Fruit fly (Drosophila melanogaster) whole organism, embryonic: Measurements from ENCODE around the gene CG11975.

Experiments used
- ATbp ChIP-seq: fragments of 200-800 bp; sonication (Bioruptor generic); optimal IDR thresholded peaks from 2 replicates; lab custom pipeline; 2017; ENCODE audit warnings: missing biosample characterization, mild to moderate bottlenecking, missing genetic modification characterization, missing genetic modification reagents
- CG10209 ChIP-seq: fragments of 200-800 bp; sonication (Bioruptor generic); optimal IDR thresholded peaks from 3 replicates; lab custom pipeline; 2017; ENCODE audit warnings: missing biosample characterization, mild to moderate bottlenecking, missing genetic modification characterization, missing genetic modification reagents
- CG12659 ChIP-seq: fragments of 200-800 bp; sonication (Bioruptor generic); optimal IDR thresholded peaks from 3 replicates; lab custom pipeline; 2017; ENCODE audit warnings: mild to moderate bottlenecking, missing biosample characterization, missing genetic modification reagents, missing genetic modification characterization
- CG12769 ChIP-seq: fragments of 200-800 bp; sonication (Bioruptor generic); optimal IDR thresholded peaks from 2 replicates; lab custom pipeline; 2019; ENCODE audit warnings: missing biosample characterization, mild to moderate bottlenecking, missing genetic modification characterization, moderate library complexity
- CG13296 ChIP-seq: fragments of 200-800 bp; sonication (Bioruptor generic); optimal IDR thresholded peaks from 3 replicates; lab custom pipeline; 2018; ENCODE audit warnings: missing biosample characterization, mild to moderate bottlenecking, missing genetic modification characterization
- CG13624 ChIP-seq: fragments of 200-800 bp; sonication (Bioruptor generic); optimal IDR thresholded peaks from 2 replicates; lab custom pipeline; 2016; ENCODE audit warnings: missing biosample characterization, missing genetic modification characterization
- CG14710 ChIP-seq: fragments of 200-800 bp; sonication (Bioruptor generic); optimal IDR thresholded peaks from 3 replicates; lab custom pipeline; 2019; ENCODE audit warnings: missing biosample characterization, mild to moderate bottlenecking, missing genetic modification characterization, moderate library complexity
- CG15601 ChIP-seq: fragments of 200-800 bp; sonication (Bioruptor generic); optimal IDR thresholded peaks from 3 replicates; lab custom pipeline; 2019; ENCODE audit warnings: missing biosample characterization, mild to moderate bottlenecking, missing genetic modification characterization, moderate library complexity
- CG15696 ChIP-seq: fragments of 200-800 bp; sonication (Bioruptor generic); optimal IDR thresholded peaks from 2 replicates; lab custom pipeline; 2019; ENCODE audit warnings: missing biosample characterization, mild to moderate bottlenecking, missing genetic modification characterization, moderate library complexity
- CG31224 ChIP-seq: fragments of 200-800 bp; sonication (Bioruptor generic); IDR thresholded peaks from 2 replicates; pipeline ENCODE4 v1.3.6; 2022; ENCODE audit warnings: missing biosample characterization, missing genetic modification characterization
- CG31441 ChIP-seq: fragments of 200-800 bp; sonication (Bioruptor generic); IDR thresholded peaks from 2 replicates; pipeline ENCODE4 v1.3.6; 2022; ENCODE audit warnings: missing biosample characterization, missing genetic modification characterization
- CG8290 ChIP-seq, 3 experiments: fragments of 200-800 bp; sonication (Bioruptor generic); optimal IDR thresholded peaks; 2 replicates each; lab custom pipeline; 2016 to 2019; ENCODE audit warnings: missing biosample characterization in 3 of 3, missing genetic modification characterization in 3 of 3, mild to moderate bottlenecking in 2 of 3, moderate library complexity in 1 of 3
- CG9876 ChIP-seq: fragments of 200-800 bp; sonication (Bioruptor generic); optimal IDR thresholded peaks from 2 replicates; lab custom pipeline; 2016; ENCODE audit warnings: missing biosample characterization, missing genetic modification characterization
- CTCF ChIP-seq: fragments of 200-800 bp; sonication (Bioruptor generic); optimal IDR thresholded peaks from 2 replicates; lab custom pipeline; 2017; ENCODE audit warnings: missing biosample characterization, mild to moderate bottlenecking, missing genetic modification characterization, moderate library complexity
- Camta ChIP-seq: fragments of 200-800 bp; sonication (Bioruptor generic); optimal IDR thresholded peaks from 2 replicates; lab custom pipeline; 2016; ENCODE audit warnings: missing biosample characterization, missing genetic modification characterization
- D ChIP-seq, 2 experiments: fragments of 200-800 bp in 1 of 2; fragments of >200 bp in 1 of 2; sonication (Bioruptor generic) in 1 of 2; optimal IDR thresholded peaks; 2 replicates in 1 of 2; 3 replicates in 1 of 2; lab custom pipeline; 2017; ENCODE audit warnings: mild to moderate bottlenecking in 1 of 2, missing biosample characterization in 1 of 2, missing genetic modification characterization in 1 of 2, missing genetic modification reagents in 1 of 2
- Dek ChIP-seq: fragments of 200-800 bp; sonication (Bioruptor generic); optimal IDR thresholded peaks from 3 replicates; lab custom pipeline; 2019; ENCODE audit warnings: missing biosample characterization, mild to moderate bottlenecking, missing genetic modification characterization, moderate library complexity
- Dip2 ChIP-seq: fragments of 200-800 bp; sonication (Bioruptor generic); IDR thresholded peaks from 2 replicates; pipeline ENCODE4 v1.3.6; 2022; ENCODE audit warnings: missing biosample characterization, missing genetic modification characterization
- Eip74EF ChIP-seq, 2 experiments: fragments of 200-800 bp in 1 of 2; fragments of >200 bp in 1 of 2; sonication (Bioruptor generic) in 1 of 2; optimal IDR thresholded peaks; 2 replicates each; lab custom pipeline; 2017 to 2019; ENCODE audit warnings: missing biosample characterization in 2 of 2, missing genetic modification characterization in 2 of 2, mild to moderate bottlenecking in 1 of 2, moderate library complexity in 1 of 2
- Fer1 ChIP-seq: fragments of 200-800 bp; sonication (Bioruptor generic); optimal IDR thresholded peaks from 2 replicates; lab custom pipeline; 2017; ENCODE audit warnings: missing biosample characterization, mild to moderate bottlenecking, missing genetic modification characterization
- H15 ChIP-seq: fragments of 200-800 bp; sonication (Bioruptor generic); IDR thresholded peaks from 3 replicates; pipeline ENCODE4 v1.3.6; 2022; ENCODE audit warnings: missing biosample characterization, missing genetic modification characterization
- H2.0 ChIP-seq: fragments of 200-800 bp; sonication (Bioruptor generic); IDR thresholded peaks from 2 replicates; pipeline ENCODE4 v1.3.6; 2022; ENCODE audit warnings: missing biosample characterization, missing genetic modification characterization
- Kr ChIP-seq: fragments of 200-800 bp; sonication (Bioruptor generic); optimal IDR thresholded peaks from 2 replicates; lab custom pipeline; 2017; ENCODE audit warnings: missing biosample characterization, mild to moderate bottlenecking, missing genetic modification characterization
- MTF-1 ChIP-seq: fragments of 200-800 bp; sonication (Bioruptor generic); optimal IDR thresholded peaks from 2 replicates; lab custom pipeline; 2018; ENCODE audit warnings: missing biosample characterization, mild to moderate bottlenecking, missing genetic modification characterization, borderline replicate concordance
- Mad ChIP-seq: fragments of 200-800 bp; sonication (Bioruptor generic); optimal IDR thresholded peaks from 2 replicates; lab custom pipeline; 2016; ENCODE audit warnings: missing biosample characterization, missing genetic modification characterization
- Meics ChIP-seq: fragments of 200-800 bp; sonication (Bioruptor generic); optimal IDR thresholded peaks from 2 replicates; lab custom pipeline; 2017; ENCODE audit warnings: missing biosample characterization, mild to moderate bottlenecking, missing genetic modification characterization
- Mrtf ChIP-seq: fragments of 200-800 bp; sonication (Bioruptor generic); IDR thresholded peaks from 3 replicates; pipeline ENCODE4 v1.3.6; 2022; ENCODE audit warnings: missing biosample characterization, missing genetic modification characterization
- Oli ChIP-seq: fragments of 200-800 bp; sonication (Bioruptor generic); optimal IDR thresholded peaks from 2 replicates; lab custom pipeline; 2018; ENCODE audit warnings: missing biosample characterization, mild to moderate bottlenecking, missing genetic modification characterization, moderate library complexity
- Poxn ChIP-seq: fragments of 200-800 bp; sonication (Bioruptor generic); IDR thresholded peaks from 2 replicates; pipeline ENCODE4 v1.3.6; 2022; ENCODE audit warnings: missing biosample characterization, missing genetic modification characterization
- Ptx1 ChIP-seq: fragments of 200-800 bp; sonication (Bioruptor generic); IDR thresholded peaks from 2 replicates; pipeline ENCODE4 v1.3.6; 2022; ENCODE audit warnings: missing biosample characterization, missing genetic modification characterization
- TFAM ChIP-seq: fragments of 200-800 bp; sonication (Bioruptor generic); optimal IDR thresholded peaks from 2 replicates; lab custom pipeline; 2017; ENCODE audit warnings: missing biosample characterization, missing genetic modification characterization, inconsistent platforms
- amos ChIP-seq: fragments of 200-800 bp; sonication (Bioruptor generic); IDR thresholded peaks from 2 replicates; pipeline ENCODE4 v1.3.6; 2022; ENCODE audit warnings: missing biosample characterization, missing genetic modification characterization; ENCODE audit not compliant: partially characterized antibody
- ara ChIP-seq: fragments of 200-800 bp; sonication (Bioruptor generic); IDR thresholded peaks from 2 replicates; pipeline ENCODE4 v1.3.6; 2022; ENCODE audit warnings: missing biosample characterization, missing genetic modification characterization
- cas ChIP-seq: fragments of 200-800 bp; sonication (Bioruptor generic); IDR thresholded peaks from 2 replicates; pipeline ENCODE4 v1.3.6; 2022; ENCODE audit warnings: missing biosample characterization, missing genetic modification characterization
- crc ChIP-seq: fragments of 200-800 bp; sonication (Bioruptor generic); optimal IDR thresholded peaks from 2 replicates; lab custom pipeline; 2016; ENCODE audit warnings: missing biosample characterization, missing genetic modification characterization
- crol ChIP-seq: fragments of 200-800 bp; sonication (Bioruptor generic); IDR thresholded peaks from 2 replicates; pipeline ENCODE4 v1.3.6; 2022; ENCODE audit warnings: missing biosample characterization, missing genetic modification characterization
- dmrt11E ChIP-seq: fragments of 200-800 bp; sonication (Bioruptor generic); optimal IDR thresholded peaks from 3 replicates; lab custom pipeline; 2018; ENCODE audit warnings: missing biosample characterization, mild to moderate bottlenecking, missing genetic modification characterization, moderate library complexity
- ems ChIP-seq: fragments of 200-800 bp; sonication (Bioruptor generic); optimal IDR thresholded peaks from 3 replicates; lab custom pipeline; 2016; ENCODE audit warnings: missing biosample characterization, missing genetic modification characterization
- fd96Cb ChIP-seq: fragments of 200-800 bp; sonication (Bioruptor generic); optimal IDR thresholded peaks from 2 replicates; lab custom pipeline; 2018; ENCODE audit warnings: missing biosample characterization, mild to moderate bottlenecking, missing genetic modification characterization, moderate library complexity
- gt ChIP-seq: fragments of 200-800 bp; sonication (Bioruptor generic); IDR thresholded peaks from 2 replicates; pipeline ENCODE4 v1.3.6; 2022; ENCODE audit warnings: missing biosample characterization, missing genetic modification characterization
- hb ChIP-seq: fragments of 200-800 bp; sonication (Bioruptor generic); IDR thresholded peaks from 3 replicates; pipeline ENCODE4 v1.3.6; 2022; ENCODE audit warnings: missing biosample characterization, missing genetic modification characterization; ENCODE audit not compliant: partially characterized antibody
- ken ChIP-seq: fragments of 200-800 bp; sonication (Bioruptor generic); IDR thresholded peaks from 3 replicates; pipeline ENCODE4 v1.3.6; 2022; ENCODE audit warnings: missing biosample characterization, missing genetic modification characterization
- lbe ChIP-seq: fragments of 200-800 bp; sonication (Bioruptor generic); optimal IDR thresholded peaks from 2 replicates; lab custom pipeline; 2016; ENCODE audit warnings: missing biosample characterization, mild to moderate bottlenecking, missing genetic modification characterization
- org-1 ChIP-seq: fragments of 200-800 bp; sonication (Bioruptor generic); optimal IDR thresholded peaks from 2 replicates; lab custom pipeline; 2017; ENCODE audit warnings: missing biosample characterization, missing genetic modification characterization
- phol ChIP-seq: fragments of 200-800 bp; sonication (Bioruptor generic); optimal IDR thresholded peaks from 3 replicates; lab custom pipeline; 2018; ENCODE audit warnings: missing biosample characterization, mild to moderate bottlenecking, missing genetic modification characterization, moderate library complexity
- row ChIP-seq: fragments of 200-800 bp; sonication (Bioruptor generic); IDR thresholded peaks from 3 replicates; pipeline ENCODE4 v1.3.6; 2022; ENCODE audit warnings: missing biosample characterization, missing genetic modification characterization
- shn ChIP-seq: fragments of 200-800 bp; sonication (Bioruptor generic); optimal IDR thresholded peaks from 3 replicates; lab custom pipeline; 2016; ENCODE audit warnings: missing biosample characterization, missing genetic modification characterization
- sim ChIP-seq: fragments of 200-800 bp; sonication (Bioruptor generic); IDR thresholded peaks from 2 replicates; pipeline ENCODE4 v1.3.6; 2022; ENCODE audit warnings: missing biosample characterization, missing genetic modification characterization
- sug ChIP-seq: fragments of 200-800 bp; optimal IDR thresholded peaks from 2 replicates; lab custom pipeline; 2019; ENCODE audit warnings: missing biosample characterization, mild to moderate bottlenecking, missing genetic modification characterization, moderate library complexity

The CG11975 gene

dm6 chr3R:9013765-9014380 is 20.8 kb downstream of the CG11975 start (continued):
- no peak for TF ChIP-seq cas (GFP tag; lab: Robert Waterston, UW)
- TF ChIP-seq Kr (GFP tag; lab: Kevin White, UChicago): no peak
- TF ChIP-seq Mad (GFP tag; lab: Kevin White, UChicago): peak; percentile 66
- peak; percentile 1 for TF ChIP-seq MTF-1 (GFP tag; lab: Kevin White, UChicago)
- TF ChIP-seq CG10209 (GFP tag; lab: Kevin White, UChicago): no peak
- TF ChIP-seq phol (tag; lab: Kevin White, UChicago): peak; percentile 47
- peak; percentile 73 for TF ChIP-seq lbe (GFP tag; lab: Kevin White, UChicago)
- TF ChIP-seq CG13296 (GFP tag; lab: Kevin White, UChicago): peak; percentile 33
- peak; percentile 61 for TF ChIP-seq CG12659
- TF ChIP-seq row (GFP tag; lab: Robert Waterston, UW): peak; percentile 56
- TF ChIP-seq ken (GFP tag; lab: Robert Waterston, UW): 0 out of 3 replicates have a peak, but pooled peaks have one; percentile 57
- TF ChIP-seq CG8290 (GFP tag; optimal IDR thresholded peaks at IDR 0.05; lab: Kevin White, UChicago): peak; percentile 44
- peak in 1 of 2 experiments; percentile 11 for TF ChIP-seq CG8290 (tag; optimal IDR thresholded peaks at IDR 0.05; lab: Kevin White, UChicago)
- no peak for TF ChIP-seq fd96Cb (tag; lab: Kevin White, UChicago)
- no peak for TF ChIP-seq CG12769 (tag; lab: Kevin White, UChicago)
- no peak for TF ChIP-seq CG31224 (GFP tag; lab: Robert Waterston, UW)
- no peak for TF ChIP-seq Poxn (GFP tag; lab: Robert Waterston, UW)
- peak; percentile 46 for TF ChIP-seq ems (GFP tag; lab: Kevin White, UChicago)
- no peak for TF ChIP-seq CG31441 (GFP tag; lab: Robert Waterston, UW)
- TF ChIP-seq CG9876 (GFP tag; lab: Kevin White, UChicago): peak; percentile 56
- TF ChIP-seq CG14710 (tag; lab: Kevin White, UChicago): peak; percentile 26
- no peak for TF ChIP-seq Oli (tag; lab: Kevin White, UChicago)
- no peak for TF ChIP-seq ara (GFP tag; lab: Robert Waterston, UW)
- no peak for TF ChIP-seq H2.0
- no peak for TF ChIP-seq gt
- peak; percentile 72 for TF ChIP-seq shn (GFP tag; lab: Kevin White, UChicago)
- TF ChIP-seq D (optimal IDR thresholded peaks at IDR 0.05; lab: Kevin White, UChicago): no peak
- no peak for TF ChIP-seq D (GFP tag; optimal IDR thresholded peaks at IDR 0.05; lab: Kevin White, UChicago)
- peak; percentile 34 for TF ChIP-seq crc (GFP tag; lab: Kevin White, UChicago)
- no peak for TF ChIP-seq TFAM (GFP tag; lab: Kevin White, UChicago)
- TF ChIP-seq sug (tag; lab: Kevin White, UChicago): peak; percentile 66
- TF ChIP-seq Camta (GFP tag; lab: Kevin White, UChicago): peak; percentile 44
- no peak for TF ChIP-seq Eip74EF (GFP tag; optimal IDR thresholded peaks at IDR 0.05; lab: Kevin White, UChicago)
- no peak for TF ChIP-seq org-1 (GFP tag; lab: Kevin White, UChicago)
- peak; percentile 80 for TF ChIP-seq CG13624
- no peak for TF ChIP-seq sim (GFP tag; lab: Robert Waterston, UW)
- no peak for TF ChIP-seq amos (GFP tag; lab: Robert Waterston, UW)
- peak; percentile 52 for TF ChIP-seq Dek
- TF ChIP-seq CG15696 (tag; lab: Kevin White, UChicago): no peak
- TF ChIP-seq Mrtf: 0 out of 3 replicates have a peak, but pooled peaks have one; percentile 20
- no peak for TF ChIP-seq hb
- no peak for TF ChIP-seq Meics (GFP tag; lab: Kevin White, UChicago)
- TF ChIP-seq ATbp: no peak
- TF ChIP-seq H15 (GFP tag; lab: Robert Waterston, UW): 0 out of 3 replicates have a peak, but pooled peaks have one; percentile 37
- TF ChIP-seq Fer1 (GFP tag; lab: Kevin White, UChicago): peak; percentile 81
- peak; percentile 49 for TF ChIP-seq CTCF
- peak; percentile 30; the same call in 1 of the 2 replicates for TF ChIP-seq Ptx1 (GFP tag; lab: Robert Waterston, UW)
- TF ChIP-seq CG15601 (tag; lab: Kevin White, UChicago): peak; percentile 28
- TF ChIP-seq Dip2 (GFP tag; lab: Robert Waterston, UW): no peak
- peak; percentile 99 for TF ChIP-seq crol (GFP tag; lab: Robert Waterston, UW)
- peak; percentile 33 for TF ChIP-seq dmrt11E (tag; lab: Kevin White, UChicago)
